Worm (Caenorhabditis elegans) whole organism, L4 larva: ENCODE data around the gene srlf-18.

Source experiments
- F10B5.3 ChIP-seq: sonication (generic microtip); optimal IDR thresholded peaks from 2 replicates; lab custom pipeline; 2016; ENCODE audit warnings: mild to moderate bottlenecking, missing genetic modification characterization, missing compliant biosample characterization
- F26F4.8 ChIP-seq: fragments of 200-800 bp; sonication (Bioruptor generic); conservative IDR thresholded peaks from 2 replicates; pipeline ENCODE4 v1.3.6; 2022; ENCODE audit warnings: missing genetic modification characterization, missing compliant biosample characterization
- F37D6.2 ChIP-seq: sonication (generic microtip); optimal IDR thresholded peaks from 2 replicates; lab custom pipeline; 2016; ENCODE audit warnings: mild to moderate bottlenecking, missing genetic modification characterization, missing compliant biosample characterization
- T26A8.4 ChIP-seq: fragments of 200-800 bp; sonication (Bioruptor generic); IDR thresholded peaks from 2 replicates; pipeline ENCODE4 v1.3.6; 2022; ENCODE audit warnings: missing genetic modification characterization, missing compliant biosample characterization
- Y105C5A.15 ChIP-seq: fragments of 200-800 bp; sonication (Bioruptor generic); IDR thresholded peaks from 2 replicates; pipeline ENCODE4 v1.3.6; 2022; ENCODE audit warnings: missing genetic modification characterization, missing compliant biosample characterization
- Y48G9A.11 ChIP-seq: fragments of 200-800 bp; sonication (Bioruptor generic); IDR thresholded peaks from 2 replicates; pipeline ENCODE4 v1.3.6; 2022; ENCODE audit warnings: missing genetic modification reagents, missing genetic modification characterization, missing compliant biosample characterization
- Y5F2A.4 ChIP-seq: fragments of 200-800 bp; sonication (Bioruptor generic); optimal IDR thresholded peaks from 2 replicates; lab custom pipeline; 2018; ENCODE audit warnings: mild to moderate bottlenecking, missing genetic modification characterization, missing compliant biosample characterization
- Y75B8A.6 ChIP-seq: fragments of 200-800 bp; sonication (Bioruptor generic); IDR thresholded peaks from 2 replicates; pipeline ENCODE4 v1.3.6; 2022; ENCODE audit warnings: missing genetic modification reagents, missing genetic modification characterization, missing compliant biosample characterization
- ZK337.2 ChIP-seq: fragments of 200-800 bp; sonication (Bioruptor generic); IDR thresholded peaks from 2 replicates; pipeline ENCODE4 v1.3.6; 2022; ENCODE audit warnings: missing genetic modification reagents, missing genetic modification characterization, missing compliant biosample characterization
- ZK546.5 ChIP-seq, 2 experiments: sonication (generic microtip); optimal IDR thresholded peaks; 2 replicates each; lab custom pipeline; 2017; ENCODE audit warnings: missing biosample characterization in 2 of 2, missing genetic modification characterization in 2 of 2
- aha-1 ChIP-seq: fragments of 150-350 bp; peaks from one replicate; lab custom pipeline; 2014; ENCODE audit warnings: missing biosample characterization, missing genetic modification characterization
- ama-1 ChIP-seq: fragments of 150-350 bp; optimal IDR thresholded peaks from 2 replicates; lab custom pipeline; 2014; ENCODE audit warnings: inconsistent platforms, mixed read lengths
- ceh-20 ChIP-seq: fragments of 200-800 bp; sonication (Bioruptor generic); IDR thresholded peaks from 2 replicates; pipeline ENCODE4 v1.3.6; 2022; ENCODE audit warnings: missing genetic modification reagents, missing genetic modification characterization, missing compliant biosample characterization
- ceh-32 ChIP-seq: sonication (generic microtip); optimal IDR thresholded peaks from 2 replicates; lab custom pipeline; 2016; ENCODE audit warnings: mild to moderate bottlenecking, missing genetic modification characterization, missing compliant biosample characterization; ENCODE audit not compliant: poor library complexity
- ceh-44 ChIP-seq: fragments of 200-800 bp; sonication (Bioruptor generic); IDR thresholded peaks from 2 replicates; pipeline ENCODE4 v1.3.6; 2022; ENCODE audit warnings: missing genetic modification reagents, missing genetic modification characterization, missing compliant biosample characterization
- ceh-62 ChIP-seq: sonication (generic microtip); optimal IDR thresholded peaks from 2 replicates; lab custom pipeline; 2017; ENCODE audit warnings: missing biosample characterization, missing genetic modification characterization
- ceh-82 ChIP-seq: sonication (generic microtip); optimal IDR thresholded peaks from 2 replicates; lab custom pipeline; 2017; ENCODE audit warnings: missing biosample characterization, missing genetic modification characterization
- cey-2 ChIP-seq: sonication (generic microtip); optimal IDR thresholded peaks from 3 replicates; lab custom pipeline; 2017; ENCODE audit warnings: missing genetic modification characterization, mild to moderate bottlenecking, missing compliant biosample characterization, antibody characterized with exemption, borderline replicate concordance; ENCODE audit not compliant: insufficient read depth
- ctbp-1 ChIP-seq: fragments of 200-800 bp; sonication (Bioruptor generic); IDR thresholded peaks from 2 replicates; pipeline ENCODE4 v1.3.6; 2022; ENCODE audit warnings: missing genetic modification reagents, missing genetic modification characterization, missing compliant biosample characterization
- daf-16 ChIP-seq, 3 experiments: sonication (generic microtip); optimal IDR thresholded peaks; 2 replicates each; lab custom pipeline; 2016 to 2017; ENCODE audit warnings: missing genetic modification characterization in 3 of 3, missing genetic modification reagents in 3 of 3, mild to moderate bottlenecking in 2 of 3, missing compliant biosample characterization in 2 of 3, missing biosample characterization in 1 of 3, moderate library complexity in 1 of 3
- daf-19 ChIP-seq: fragments of 200-800 bp; sonication (Bioruptor generic); conservative IDR thresholded peaks from 2 replicates; pipeline ENCODE4 v1.3.6; 2022; ENCODE audit warnings: missing genetic modification characterization, missing compliant biosample characterization
- dmd-8 ChIP-seq: fragments of 200-800 bp; sonication (Bioruptor generic); IDR thresholded peaks from 2 replicates; pipeline ENCODE4 v1.3.6; 2022; ENCODE audit warnings: missing genetic modification characterization, missing compliant biosample characterization
- dpl-1 ChIP-seq: fragments of 150-350 bp; optimal IDR thresholded peaks from 2 replicates; lab custom pipeline; 2014; ENCODE audit warnings: missing biosample characterization, missing genetic modification reagents, missing genetic modification characterization
- dve-1 ChIP-seq: sonication (generic microtip); optimal IDR thresholded peaks from 2 replicates; lab custom pipeline; 2017; ENCODE audit warnings: antibody characterized with exemption, mild to moderate bottlenecking, missing genetic modification characterization, missing compliant biosample characterization; ENCODE audit not compliant: insufficient read depth
- egl-43 ChIP-seq: fragments of 200-800 bp; sonication (Bioruptor generic); IDR thresholded peaks from 2 replicates; pipeline ENCODE4 v1.3.6; 2022; ENCODE audit warnings: missing genetic modification reagents, missing genetic modification characterization, missing compliant biosample characterization
- fos-1 ChIP-seq: fragments of 150-350 bp; optimal IDR thresholded peaks from 2 replicates; lab custom pipeline; 2014; ENCODE audit warnings: missing biosample characterization, missing genetic modification characterization
- gei-8 ChIP-seq: fragments of 200-800 bp; sonication (Bioruptor generic); optimal IDR thresholded peaks from 2 replicates; lab custom pipeline; 2018; ENCODE audit warnings: mild to moderate bottlenecking, missing genetic modification characterization, missing compliant biosample characterization
- hlh-11 ChIP-seq: fragments of 200-800 bp; sonication (Bioruptor generic); optimal IDR thresholded peaks from 2 replicates; lab custom pipeline; 2018; ENCODE audit warnings: mild to moderate bottlenecking, missing genetic modification characterization, missing compliant biosample characterization
- lsy-2 ChIP-seq, 2 experiments: fragments of 150-350 bp in 1 of 2; sonication (generic microtip) in 1 of 2; optimal IDR thresholded peaks; 2 replicates each; lab custom pipeline; 2014 to 2017; ENCODE audit warnings: missing biosample characterization in 2 of 2, missing genetic modification characterization in 2 of 2
- madf-9 ChIP-seq: fragments of 200-800 bp; sonication (Bioruptor generic); conservative IDR thresholded peaks from 2 replicates; pipeline ENCODE4 v1.3.6; 2022; ENCODE audit warnings: missing genetic modification reagents, missing genetic modification characterization, missing compliant biosample characterization
- mdl-1 ChIP-seq, 2 experiments: fragments of 150-350 bp in 1 of 2; sonication (generic microtip) in 1 of 2; optimal IDR thresholded peaks; 2 replicates each; lab custom pipeline; 2014 to 2017; ENCODE audit warnings: missing biosample characterization in 2 of 2, missing genetic modification characterization in 2 of 2
- mep-1 ChIP-seq: fragments of 150-350 bp; sonication (generic microtip); optimal IDR thresholded peaks from 3 replicates; lab custom pipeline; 2014; ENCODE audit warnings: missing biosample characterization, missing genetic modification characterization
- mes-2 ChIP-seq: sonication (generic microtip); optimal IDR thresholded peaks from 2 replicates; lab custom pipeline; 2016; ENCODE audit warnings: missing genotype, mild to moderate bottlenecking, missing genetic modification characterization, missing compliant biosample characterization; ENCODE audit not compliant: poor library complexity, severe bottlenecking
- mxl-2 ChIP-seq: fragments of 200-800 bp; sonication (Bioruptor generic); conservative IDR thresholded peaks from 2 replicates; pipeline ENCODE4 v1.3.6; 2022; ENCODE audit warnings: missing genetic modification reagents, missing genetic modification characterization, missing compliant biosample characterization
- mxl-3 ChIP-seq: fragments of 200-800 bp; sonication (Bioruptor generic); optimal IDR thresholded peaks from 2 replicates; lab custom pipeline; 2018; ENCODE audit warnings: mild to moderate bottlenecking, missing genetic modification characterization, missing compliant biosample characterization
- nhr-10 ChIP-seq: fragments of 150-350 bp; optimal IDR thresholded peaks from 2 replicates; lab custom pipeline; 2014; ENCODE audit warnings: missing biosample characterization, missing genetic modification characterization
- nhr-41 ChIP-seq: fragments of 200-800 bp; sonication (Bioruptor generic); IDR thresholded peaks from 2 replicates; pipeline ENCODE4 v1.3.6; 2022; ENCODE audit warnings: missing genetic modification reagents, missing genetic modification characterization, missing compliant biosample characterization
- nhr-76 ChIP-seq: fragments of 150-350 bp; optimal IDR thresholded peaks from 2 replicates; lab custom pipeline; 2014; ENCODE audit warnings: missing biosample characterization, missing genetic modification characterization
- php-3 ChIP-seq: fragments of 200-800 bp; sonication (Bioruptor generic); IDR thresholded peaks from 2 replicates; pipeline ENCODE4 v1.3.6; 2022; ENCODE audit warnings: missing genetic modification reagents, missing genetic modification characterization, missing compliant biosample characterization
- sdz-12 ChIP-seq: fragments of 200-800 bp; sonication (Bioruptor generic); optimal IDR thresholded peaks from 2 replicates; lab custom pipeline; 2018; ENCODE audit warnings: mild to moderate bottlenecking, missing genetic modification characterization, missing compliant biosample characterization
- snpc-1.2 ChIP-seq: fragments of 200-800 bp; sonication (Bioruptor generic); IDR thresholded peaks from 2 replicates; pipeline ENCODE4 v1.3.6; 2022; ENCODE audit warnings: missing genetic modification reagents, missing genetic modification characterization, missing compliant biosample characterization
- snpc-4 ChIP-seq: fragments of 150-350 bp; optimal IDR thresholded peaks from 2 replicates; lab custom pipeline; 2014; ENCODE audit warnings: missing biosample characterization, missing genetic modification characterization
- tra-1 ChIP-seq: fragments of 200-800 bp; sonication (Bioruptor generic); IDR thresholded peaks from 2 replicates; pipeline ENCODE4 v1.3.6; 2022; ENCODE audit warnings: missing genetic modification reagents, missing genetic modification characterization, missing compliant biosample characterization
- unc-130 ChIP-seq: sonication (generic microtip); optimal IDR thresholded peaks from 2 replicates; lab custom pipeline; 2016; ENCODE audit warnings: missing genetic modification reagents, missing genetic modification characterization, missing compliant biosample characterization
- unc-62 ChIP-seq, 3 experiments: fragments of 150-350 bp in 1 of 3; sonication (generic microtip); optimal IDR thresholded peaks in 2 of 3; peaks in 1 of 3; 1 replicate in 1 of 3; 2 replicates in 2 of 3; lab custom pipeline; 2014 to 2017; ENCODE audit warnings: missing biosample characterization in 3 of 3, missing genetic modification characterization in 3 of 3, missing genetic modification reagents in 3 of 3, missing genotype in 1 of 3
- vab-7 ChIP-seq: fragments of 200-800 bp; sonication (Bioruptor generic); IDR thresholded peaks from 2 replicates; pipeline ENCODE4 v1.3.6; 2022; ENCODE audit warnings: missing genetic modification reagents, missing genetic modification characterization, missing compliant biosample characterization
- zfp-2 ChIP-seq: sonication (generic microtip); optimal IDR thresholded peaks from 2 replicates; lab custom pipeline; 2016; ENCODE audit warnings: mild to moderate bottlenecking, missing genetic modification characterization, missing compliant biosample characterization
- zfp-3 ChIP-seq: fragments of 200-800 bp; sonication (Bioruptor generic); conservative IDR thresholded peaks from 2 replicates; pipeline ENCODE4 v1.3.6; 2022; ENCODE audit warnings: missing genetic modification reagents, missing genetic modification characterization, missing compliant biosample characterization

Gene srlf-18

ce11 chrIV:11149454-11150163 lies 48.3 kb upstream of the srlf-18 start, which contains the start of the genes F01G4.6 and pfd-1:
Gene F01G4.6 (minus strand): TSS chrIV:11149504.
Gene pfd-1 (plus strand): TSS chrIV:11150113.
- no peak for TF ChIP-seq dmd-8 (GFP tag; lab: Robert Waterston, UW)
- peak; percentile 92 for TF ChIP-seq hlh-11
- TF ChIP-seq dpl-1 (GFP tag; lab: Kevin White, UChicago): peak; percentile 88
- TF ChIP-seq fos-1 (tag; lab: Kevin White, UChicago): no peak
- TF ChIP-seq aha-1 (tag; lab: Kevin White, UChicago): peak; percentile 93
- TF ChIP-seq zfp-2 (tag; lab: Kevin White, UChicago): peak; percentile 97
- no peak for TF ChIP-seq snpc-1.2 (GFP tag; lab: Robert Waterston, UW)
- TF ChIP-seq daf-16 (GFP tag; optimal IDR thresholded peaks at IDR 0.05; lab: Kevin White, UChicago): peak in 1 of 2 experiments; percentile 61
- peak; percentile 70 for TF ChIP-seq daf-16 (tag; optimal IDR thresholded peaks at IDR 0.05; lab: Kevin White, UChicago)
- no peak for TF ChIP-seq ceh-32 (tag; lab: Kevin White, UChicago)
- TF ChIP-seq mxl-3 (GFP tag; lab: Kevin White, UChicago): peak; percentile 48
- TF ChIP-seq mes-2 (tag; lab: Kevin White, UChicago): peak; percentile 93
- TF ChIP-seq dve-1 (tag; lab: Kevin White, UChicago): peak; percentile 99
- TF ChIP-seq ceh-44 (GFP tag; lab: Robert Waterston, UW): no peak
- 0 out of 2 replicates have a peak, but pooled peaks have one; percentile 56 for TF ChIP-seq egl-43 (GFP tag; lab: Robert Waterston, UW)
- no peak for TF ChIP-seq daf-19 (GFP tag; lab: Robert Waterston, UW)
- TF ChIP-seq F26F4.8 (GFP tag; lab: Robert Waterston, UW): no peak
- peak; percentile 33 for TF ChIP-seq F10B5.3 (tag; lab: Kevin White, UChicago)
- TF ChIP-seq mxl-2 (GFP tag; lab: Robert Waterston, UW): peak; percentile 66; the same call in 1 of the 2 replicates
- TF ChIP-seq cey-2 (tag; lab: Kevin White, UChicago): no peak
- peak; percentile 79 for TF ChIP-seq F37D6.2 (tag; lab: Kevin White, UChicago)
- TF ChIP-seq unc-62 (GFP tag; optimal IDR thresholded peaks at IDR 0.05 in 1 of 2; lab: Kevin White, UChicago): peak in 1 of 2 experiments; percentile 21
- TF ChIP-seq unc-62 (tag; optimal IDR thresholded peaks at IDR 0.05; lab: Kevin White, UChicago): no peak
- peak; percentile 99 for TF ChIP-seq ZK546.5 (tag; optimal IDR thresholded peaks at IDR 0.05; lab: Kevin White, UChicago)
- TF ChIP-seq sdz-12 (GFP tag; lab: Kevin White, UChicago): peak; percentile 30
- TF ChIP-seq php-3 (GFP tag; lab: Robert Waterston, UW): peak; percentile 75
- TF ChIP-seq ctbp-1 (GFP tag; lab: Robert Waterston, UW): peak; percentile 69; the same call in 1 of the 2 replicates
- peak in 1 of 2 experiments; percentile 60 for TF ChIP-seq mdl-1 (tag; optimal IDR thresholded peaks at IDR 0.05; lab: Kevin White, UChicago)
- peak; percentile 96 to 99 for TF ChIP-seq lsy-2 (tag; optimal IDR thresholded peaks at IDR 0.05; lab: Kevin White, UChicago)
- peak; percentile 55; the same call in 1 of the 2 replicates for TF ChIP-seq vab-7 (GFP tag; lab: Robert Waterston, UW)
- TF ChIP-seq ceh-62: no peak
- peak; percentile 45 for TF ChIP-seq gei-8
- no peak for TF ChIP-seq ceh-82 (tag; lab: Kevin White, UChicago)
- TF ChIP-seq Y105C5A.15 (GFP tag; lab: Robert Waterston, UW): no peak
- TF ChIP-seq zfp-3 (GFP tag; lab: Robert Waterston, UW): peak; percentile 65
- peak; percentile 89 for TF ChIP-seq ceh-20 (GFP tag; lab: Robert Waterston, UW)
- TF ChIP-seq Y75B8A.6 (GFP tag; lab: Robert Waterston, UW): 0 out of 2 replicates have a peak, but pooled peaks have one; percentile 47
- peak; percentile 89 for TF ChIP-seq T26A8.4 (GFP tag; lab: Robert Waterston, UW)
- TF ChIP-seq Y48G9A.11: no peak
- no peak for TF ChIP-seq madf-9 (GFP tag; lab: Robert Waterston, UW)
- TF ChIP-seq Y5F2A.4 (GFP tag; lab: Kevin White, UChicago): no peak
- peak; percentile 53 for TF ChIP-seq nhr-76 (tag; lab: Kevin White, UChicago)
- no peak for TF ChIP-seq nhr-10 (tag; lab: Kevin White, UChicago)
- TF ChIP-seq tra-1 (GFP tag; lab: Robert Waterston, UW): 0 out of 2 replicates have a peak, but pooled peaks have one; percentile 11
- no peak for TF ChIP-seq snpc-4 (tag; lab: Kevin White, UChicago)
- no peak for TF ChIP-seq ZK337.2 (GFP tag; lab: Robert Waterston, UW)
- peak; percentile 53 for TF ChIP-seq ama-1 (lab: Kevin White, UChicago)
- no peak for TF ChIP-seq nhr-41
- peak; percentile 24 for TF ChIP-seq unc-130 (GFP tag; lab: Kevin White, UChicago)
- peak; percentile 96 for TF ChIP-seq mep-1 (tag; lab: Kevin White, UChicago)
